Worm (Caenorhabditis elegans) whole organism, L1 larva: ENCODE measurements around the gene rps-5.

Experiments used
- C04F5.9 ChIP-seq: sonication (generic microtip); optimal IDR thresholded peaks from 2 replicates; lab custom pipeline; 2016; ENCODE audit warnings: missing genetic modification characterization, missing compliant biosample characterization
- C34B4.2 ChIP-seq: sonication (generic microtip); optimal IDR thresholded peaks from 2 replicates; lab custom pipeline; 2017; ENCODE audit warnings: mild to moderate bottlenecking, missing genetic modification characterization, missing compliant biosample characterization
- aha-1 ChIP-seq: fragments of 150-350 bp; optimal IDR thresholded peaks from 2 replicates; lab custom pipeline; 2014; ENCODE audit warnings: missing biosample characterization, missing genetic modification characterization
- aly-2 ChIP-seq: fragments of 150-350 bp; optimal IDR thresholded peaks from 2 replicates; lab custom pipeline; 2014; ENCODE audit warnings: missing biosample characterization, missing genetic modification characterization
- ama-1 ChIP-seq: fragments of 150-350 bp; optimal IDR thresholded peaks from 2 replicates; lab custom pipeline; 2014
- blmp-1 ChIP-seq: fragments of 150-350 bp; optimal IDR thresholded peaks from 2 replicates; lab custom pipeline; 2014; ENCODE audit warnings: missing biosample characterization, missing genetic modification characterization
- ceh-8 ChIP-seq: fragments of 200-800 bp; sonication (Bioruptor generic); optimal IDR thresholded peaks from 2 replicates; lab custom pipeline; 2018; ENCODE audit warnings: mild to moderate bottlenecking, missing genetic modification characterization, moderate library complexity, missing compliant biosample characterization
- ceh-82 ChIP-seq, 3 experiments: fragments of 150-350 bp in 1 of 3; sonication (generic microtip) in 2 of 3; optimal IDR thresholded peaks; 2 replicates each; lab custom pipeline; 2014 to 2017; ENCODE audit warnings: missing biosample characterization in 3 of 3, missing genetic modification characterization in 3 of 3
- ceh-88 ChIP-seq: fragments of 200-800 bp; sonication (Bioruptor generic); IDR thresholded peaks from 2 replicates; pipeline ENCODE4 v1.3.6; 2022; ENCODE audit warnings: missing genetic modification characterization, missing compliant biosample characterization
- ces-1 ChIP-seq: fragments of 150-350 bp; optimal IDR thresholded peaks from 2 replicates; lab custom pipeline; 2014; ENCODE audit warnings: missing biosample characterization, missing genetic modification reagents, missing genetic modification characterization
- dpl-1 ChIP-seq, 3 experiments: fragments of 150-350 bp in 2 of 3; sonication (generic microtip) in 1 of 3; optimal IDR thresholded peaks; 2 replicates each; lab custom pipeline; 2014 to 2017; ENCODE audit warnings: missing biosample characterization in 3 of 3, missing genetic modification characterization in 3 of 3, missing genetic modification reagents in 3 of 3
- dsc-1 ChIP-seq: sonication (generic microtip); optimal IDR thresholded peaks from 2 replicates; lab custom pipeline; 2016; ENCODE audit warnings: mild to moderate bottlenecking, missing genetic modification characterization, missing compliant biosample characterization
- efl-1 ChIP-seq, 4 experiments: fragments of 150-350 bp; optimal IDR thresholded peaks in 3 of 4; peaks in 1 of 4; 1 replicate in 1 of 4; 2 replicates in 3 of 4; lab custom pipeline; 2014; ENCODE audit warnings: missing biosample characterization in 2 of 4, missing genetic modification characterization in 2 of 4, missing genetic modification reagents in 2 of 4
- efl-3 ChIP-seq: fragments of 200-800 bp; sonication (Bioruptor generic); optimal IDR thresholded peaks from 2 replicates; lab custom pipeline; 2018; ENCODE audit warnings: mild to moderate bottlenecking, missing genetic modification characterization, missing compliant biosample characterization
- elt-2 ChIP-seq: sonication (generic microtip); optimal IDR thresholded peaks from 2 replicates; lab custom pipeline; 2016; ENCODE audit warnings: missing genetic modification characterization, mild to moderate bottlenecking, inconsistent platforms, missing compliant biosample characterization, missing genetic modification reagents
- ets-5 ChIP-seq: fragments of 200-800 bp; sonication (Bioruptor generic); IDR thresholded peaks from 2 replicates; pipeline ENCODE4 v1.3.6; 2022; ENCODE audit warnings: missing genetic modification characterization, missing compliant biosample characterization
- fkh-10 ChIP-seq: sonication (generic microtip); optimal IDR thresholded peaks from 2 replicates; lab custom pipeline; 2017; ENCODE audit warnings: missing biosample characterization, missing genetic modification reagents, missing genetic modification characterization
- hlh-4 ChIP-seq: sonication (generic microtip); optimal IDR thresholded peaks from 2 replicates; lab custom pipeline; 2016; ENCODE audit warnings: mild to moderate bottlenecking, missing genetic modification characterization, missing compliant biosample characterization
- hpl-2 ChIP-seq: fragments of 150-350 bp; optimal IDR thresholded peaks from 2 replicates; lab custom pipeline; 2014; ENCODE audit warnings: missing biosample characterization, missing genetic modification reagents, missing genetic modification characterization
- isw-1 ChIP-seq: fragments of 200-800 bp; sonication (Bioruptor generic); IDR thresholded peaks from 2 replicates; pipeline ENCODE4 v1.3.6; 2022; ENCODE audit warnings: missing genetic modification characterization, missing compliant biosample characterization
- jun-1 ChIP-seq: fragments of 150-350 bp; optimal IDR thresholded peaks from 2 replicates; lab custom pipeline; 2014; ENCODE audit warnings: missing biosample characterization, missing genetic modification reagents, missing genetic modification characterization
- lin-13 ChIP-seq: fragments of 150-350 bp; optimal IDR thresholded peaks from 2 replicates; lab custom pipeline; 2014; ENCODE audit warnings: missing biosample characterization, missing genetic modification reagents, missing genetic modification characterization
- lin-14 ChIP-seq: fragments of 200-800 bp; sonication (Bioruptor generic); optimal IDR thresholded peaks from 2 replicates; lab custom pipeline; 2018; ENCODE audit warnings: mild to moderate bottlenecking, missing genetic modification characterization, moderate library complexity, missing compliant biosample characterization
- lin-35 ChIP-seq, 2 experiments: fragments of 150-350 bp; optimal IDR thresholded peaks; 2 replicates each; lab custom pipeline; 2014; ENCODE audit warnings: missing biosample characterization in 2 of 2, missing genetic modification characterization in 2 of 2, missing genetic modification reagents in 2 of 2
- mdl-1 ChIP-seq, 2 experiments: fragments of 150-350 bp; optimal IDR thresholded peaks; 2 replicates each; lab custom pipeline; 2014 to 2017; ENCODE audit warnings: missing biosample characterization in 2 of 2, missing genetic modification characterization in 2 of 2, inconsistent platforms in 1 of 2
- mep-1 ChIP-seq: fragments of 150-350 bp; optimal IDR thresholded peaks from 2 replicates; lab custom pipeline; 2014; ENCODE audit warnings: missing biosample characterization, missing genetic modification characterization
- nhr-20 ChIP-seq: sonication (generic microtip); optimal IDR thresholded peaks from 2 replicates; lab custom pipeline; 2016; ENCODE audit warnings: mild to moderate bottlenecking, missing genetic modification characterization, missing compliant biosample characterization
- nhr-237 ChIP-seq: fragments of 150-350 bp; optimal IDR thresholded peaks from 2 replicates; lab custom pipeline; 2014; ENCODE audit warnings: missing biosample characterization, missing genetic modification characterization
- nhr-28 ChIP-seq: fragments of 150-350 bp; optimal IDR thresholded peaks from 2 replicates; lab custom pipeline; 2014; ENCODE audit warnings: missing biosample characterization, missing genetic modification characterization
- nhr-47 ChIP-seq: sonication (generic microtip); optimal IDR thresholded peaks from 2 replicates; lab custom pipeline; 2016; ENCODE audit warnings: mild to moderate bottlenecking, missing genetic modification characterization, moderate library complexity, missing compliant biosample characterization
- nhr-85 ChIP-seq: sonication (generic microtip); peaks from one replicate; lab custom pipeline; 2016; ENCODE audit warnings: missing genetic modification characterization, inconsistent platforms, missing compliant biosample characterization
- pqm-1 ChIP-seq: sonication (generic microtip); optimal IDR thresholded peaks from 3 replicates; lab custom pipeline; 2017; ENCODE audit warnings: missing biosample characterization, missing genetic modification characterization
- rnt-1 ChIP-seq: sonication (generic microtip); optimal IDR thresholded peaks from 2 replicates; lab custom pipeline; 2016; ENCODE audit warnings: mild to moderate bottlenecking, missing genetic modification characterization, moderate library complexity, missing compliant biosample characterization
- skn-1 ChIP-seq: fragments of 150-350 bp; optimal IDR thresholded peaks from 2 replicates; lab custom pipeline; 2014; ENCODE audit warnings: missing biosample characterization, missing genetic modification characterization
- snu-23 ChIP-seq: sonication (generic microtip); optimal IDR thresholded peaks from 2 replicates; lab custom pipeline; 2016; ENCODE audit warnings: missing genetic modification characterization, missing compliant biosample characterization
- sptf-1 ChIP-seq: fragments of 150-350 bp; optimal IDR thresholded peaks from 2 replicates; lab custom pipeline; 2014; ENCODE audit warnings: missing biosample characterization, missing genetic modification characterization
- swsn-7 ChIP-seq: sonication (generic microtip); optimal IDR thresholded peaks from 2 replicates; lab custom pipeline; 2016; ENCODE audit warnings: missing genetic modification characterization, missing compliant biosample characterization
- tbx-2 ChIP-seq: sonication (generic microtip); optimal IDR thresholded peaks from 2 replicates; lab custom pipeline; 2016; ENCODE audit warnings: missing genetic modification characterization, missing compliant biosample characterization
- tlp-1 ChIP-seq: fragments of 150-350 bp; optimal IDR thresholded peaks from 2 replicates; lab custom pipeline; 2014; ENCODE audit warnings: missing biosample characterization, missing genetic modification characterization
- unc-130 ChIP-seq: fragments of 150-350 bp; optimal IDR thresholded peaks from 2 replicates; lab custom pipeline; 2017; ENCODE audit warnings: missing biosample characterization, missing genetic modification characterization, inconsistent platforms
- unc-86 ChIP-seq: sonication (generic microtip); optimal IDR thresholded peaks from 2 replicates; lab custom pipeline; 2016; ENCODE audit warnings: missing genetic modification characterization, missing compliant biosample characterization
- unc-98 ChIP-seq: fragments of 200-800 bp; sonication (Bioruptor generic); IDR thresholded peaks from 2 replicates; pipeline ENCODE4 v1.3.6; 2022; ENCODE audit warnings: missing genetic modification characterization, missing compliant biosample characterization
- vab-15 ChIP-seq: sonication (generic microtip); optimal IDR thresholded peaks from 2 replicates; lab custom pipeline; 2017; ENCODE audit warnings: missing genotype, mild to moderate bottlenecking, missing genetic modification characterization, missing compliant biosample characterization
- zag-1 ChIP-seq: fragments of 150-350 bp; optimal IDR thresholded peaks from 2 replicates; lab custom pipeline; 2014; ENCODE audit warnings: missing biosample characterization, missing genetic modification characterization
- ztf-11 ChIP-seq, 2 experiments: sonication (generic microtip); optimal IDR thresholded peaks; 2 replicates each; lab custom pipeline; 2016 to 2017; ENCODE audit warnings: missing genetic modification characterization in 2 of 2, missing biosample characterization in 1 of 2, missing compliant biosample characterization in 1 of 2

rps-5 gene

DNA sequence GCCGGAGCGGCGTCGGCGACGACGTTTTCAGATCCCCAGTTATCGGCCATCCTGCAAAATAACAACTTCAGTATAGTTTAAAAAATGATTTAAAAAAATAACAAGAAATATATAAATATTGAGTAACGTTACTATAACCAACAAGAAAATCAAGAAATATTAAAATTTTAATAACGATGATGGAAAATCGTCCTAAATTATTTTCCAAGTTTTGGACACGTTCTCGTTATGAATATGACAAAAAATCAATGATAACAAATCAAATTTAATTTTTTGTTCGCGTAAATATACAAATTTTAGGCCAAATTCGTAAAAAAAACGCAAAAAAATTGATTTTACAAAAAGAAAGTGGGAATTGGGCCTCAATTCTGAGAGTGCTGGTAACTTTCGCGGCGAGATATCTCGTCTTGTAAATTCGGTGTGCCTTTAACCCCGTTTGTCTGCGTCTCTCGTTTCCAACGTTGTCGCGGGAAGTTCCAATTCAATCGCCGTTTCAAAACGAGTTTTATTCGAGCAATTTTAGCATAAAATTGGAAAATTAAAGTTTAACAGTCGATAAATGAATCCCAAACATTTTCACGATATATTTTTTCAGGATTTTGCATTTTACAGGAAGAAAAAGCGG is at the start of gene rps-5 (continued):
- no peak for TF ChIP-seq ces-1 (GFP tag; lab: Kevin White, UChicago)
- TF ChIP-seq ceh-88 (GFP tag; lab: Robert Waterston, UW): no peak
- no peak for TF ChIP-seq ceh-8 (GFP tag; lab: Kevin White, UChicago)
- peak; percentile 43 for TF ChIP-seq jun-1
- TF ChIP-seq elt-2: peak; percentile 12
- TF ChIP-seq rnt-1 (tag; lab: Kevin White, UChicago): peak; percentile 63
- TF ChIP-seq skn-1 (tag; lab: Kevin White, UChicago): peak; percentile 44
- TF ChIP-seq aly-2 (tag; lab: Kevin White, UChicago): no peak
- no peak for TF ChIP-seq nhr-237 (tag; lab: Kevin White, UChicago)
- no peak for TF ChIP-seq ama-1 (lab: Kevin White, UChicago)
- no peak for TF ChIP-seq ztf-11 (tag; optimal IDR thresholded peaks at IDR 0.05; lab: Kevin White, UChicago)
- TF ChIP-seq C04F5.9 (tag; lab: Kevin White, UChicago): no peak
- peak; percentile 34 for TF ChIP-seq unc-130
- no peak for TF ChIP-seq efl-3 (GFP tag; lab: Kevin White, UChicago)
- no peak for TF ChIP-seq fkh-10
- TF ChIP-seq pqm-1 (tag; lab: Kevin White, UChicago): no peak
- no peak for TF ChIP-seq hlh-4 (tag; lab: Kevin White, UChicago)
- TF ChIP-seq lin-13 (GFP tag; lab: Kevin White, UChicago): peak; percentile 3
- peak; percentile 80 to 92 for TF ChIP-seq lin-35 (GFP tag; optimal IDR thresholded peaks at IDR 0.05; lab: Kevin White, UChicago)
- no peak for TF ChIP-seq nhr-28
- TF ChIP-seq unc-86 (tag; lab: Kevin White, UChicago): peak; percentile 22
- no peak for TF ChIP-seq C34B4.2 (tag; lab: Kevin White, UChicago)
- TF ChIP-seq vab-15 (tag; lab: Kevin White, UChicago): no peak
- peak; percentile 80 for TF ChIP-seq nhr-85
- peak in 1 of 2 experiments; percentile 50 for TF ChIP-seq mdl-1 (tag; optimal IDR thresholded peaks at IDR 0.05; lab: Kevin White, UChicago)
- TF ChIP-seq hpl-2 (GFP tag; lab: Kevin White, UChicago): no peak
- no peak for TF ChIP-seq unc-98 (GFP tag; lab: Robert Waterston, UW)
- TF ChIP-seq dpl-1 (GFP tag; optimal IDR thresholded peaks at IDR 0.05; lab: Kevin White, UChicago): peak; percentile 78 to 85 (median 84)
- peak; percentile 54 for TF ChIP-seq blmp-1 (tag; lab: Kevin White, UChicago)
- TF ChIP-seq ets-5: no peak
- peak; percentile 44 to 71 (median 59) for TF ChIP-seq ceh-82 (tag; optimal IDR thresholded peaks at IDR 0.05; lab: Kevin White, UChicago)
- TF ChIP-seq tlp-1 (tag; lab: Kevin White, UChicago): no peak
- TF ChIP-seq mep-1: peak; percentile 64
- TF ChIP-seq, all 84 proteins: peak for 37

DNA sequence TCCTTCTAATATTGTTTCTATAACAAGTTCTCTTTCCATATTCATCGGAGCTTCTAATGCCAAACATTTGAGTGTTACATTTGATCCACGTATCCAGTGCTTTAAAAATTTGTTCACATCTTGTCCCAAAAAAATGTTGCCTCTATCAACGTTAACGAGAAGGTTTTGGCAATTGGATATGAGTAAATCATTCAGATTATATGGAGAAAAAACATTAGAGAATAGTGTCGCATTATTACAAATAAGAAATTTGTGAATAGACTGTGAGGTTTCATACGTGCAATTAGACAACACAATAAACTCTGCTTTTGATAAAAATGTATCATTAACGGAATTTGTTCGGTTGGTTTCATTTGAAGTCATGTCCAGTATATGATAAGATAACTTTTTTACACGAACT is 49.0 kb upstream of the rps-5 start, which contains the start of gene mboa-4:
Gene mboa-4, minus strand, starts transcription at position 101 of the 400 bp plus-strand sequence.
- TF ChIP-seq lin-14 (GFP tag; lab: Kevin White, UChicago) (no peak), isw-1 (no peak), zag-1 (tag; lab: Kevin White, UChicago) (no peak), aha-1 (tag; lab: Kevin White, UChicago) (no peak), swsn-7 (no peak), snu-23 (GFP tag; lab: Kevin White, UChicago) (no peak)

ce11 chrIV:11156526-11156925 is 45.7 kb upstream of the rps-5 start:
- TF ChIP-seq efl-3 (GFP tag; lab: Kevin White, UChicago): no peak
- TF ChIP-seq efl-1 (optimal IDR thresholded peaks at IDR 0.05; lab: Kevin White, UChicago): no peak
- no peak for TF ChIP-seq efl-1 (GFP tag; optimal IDR thresholded peaks at IDR 0.05 in 1 of 2; lab: Kevin White, UChicago)
- TF ChIP-seq C04F5.9 (tag; lab: Kevin White, UChicago): no peak
- no peak for TF ChIP-seq sptf-1
- TF ChIP-seq dsc-1 (tag; lab: Kevin White, UChicago): no peak
- TF ChIP-seq nhr-20: no peak
- TF ChIP-seq nhr-237 (tag; lab: Kevin White, UChicago): no peak
- no peak for TF ChIP-seq nhr-47 (tag; lab: Kevin White, UChicago)
- TF ChIP-seq nhr-85: no peak
- TF ChIP-seq tbx-2 (tag; lab: Kevin White, UChicago): no peak
- TF ChIP-seq rnt-1 (tag; lab: Kevin White, UChicago): no peak
